Fruit fly (Drosophila melanogaster): ENCODE data around the gene CG14391.
A peak's percentile ranks its signal among the peaks of the same experiment; 100 is the strongest.

The CG14391 gene

DNA sequence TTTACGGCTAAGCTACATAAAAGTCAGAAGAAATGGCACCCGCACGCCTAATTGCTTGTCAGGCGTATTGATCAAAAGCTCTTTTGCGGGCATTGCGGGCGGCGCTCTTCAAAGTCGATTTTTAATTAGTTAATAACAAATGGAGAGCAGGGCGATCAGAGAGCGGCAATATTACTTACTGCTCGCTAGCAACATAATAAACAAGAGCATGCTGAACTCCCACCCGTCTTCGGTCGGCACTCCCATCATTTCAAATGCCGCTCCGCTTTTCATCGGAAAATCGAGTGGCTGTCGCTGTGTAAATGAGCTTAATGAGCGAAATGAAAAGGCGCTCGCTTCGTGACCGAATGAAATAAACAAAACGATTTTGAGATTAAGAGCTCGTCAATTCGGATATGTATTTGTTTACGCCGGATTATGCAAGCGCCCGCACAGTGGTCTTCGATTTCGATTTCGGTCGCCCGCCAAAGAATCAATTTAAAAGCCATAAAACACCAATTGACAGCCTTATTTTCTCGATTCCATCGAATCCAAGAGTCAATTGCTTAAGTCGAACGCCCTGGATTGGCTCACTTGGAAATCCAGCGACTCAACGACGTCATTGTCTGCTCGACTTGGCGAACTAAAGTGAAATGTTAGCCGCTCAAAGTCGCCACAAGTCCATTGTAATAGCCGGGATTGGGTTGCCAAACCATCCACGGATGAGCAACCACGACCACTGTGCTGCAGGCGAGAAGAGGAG lies 41.0 kb downstream of the CG14391 start (continued):
- peak; percentile 89 for TF ChIP-seq CG7839 (tag; optimal IDR thresholded peaks at IDR 0.05)
- peak; percentile 82 for TF ChIP-seq CG4820 (GFP tag; optimal IDR thresholded peaks at IDR 0.05)
- TF ChIP-seq aop (GFP tag; IDR thresholded peaks at IDR 0.05): no peak
- TF ChIP-seq CG33557 (GFP tag; optimal IDR thresholded peaks at IDR 0.05): no peak
- peak; percentile 83 for TF ChIP-seq Rfx (GFP tag; IDR thresholded peaks at IDR 0.05)
- peak; percentile 82 for TF ChIP-seq CG11456 (GFP tag; IDR thresholded peaks at IDR 0.05)
- no peak for TF ChIP-seq inv (GFP tag; IDR thresholded peaks at IDR 0.05; ENCODE audit: partially characterized antibody)
- TF ChIP-seq CG4360 (GFP tag; IDR thresholded peaks at IDR 0.05): no peak
- TF ChIP-seq z (GFP tag; IDR thresholded peaks at IDR 0.05): peak; percentile 84
- TF ChIP-seq Jarid2 (GFP tag; optimal IDR thresholded peaks at IDR 0.05): peak; percentile 32
- peak; percentile 34 for TF ChIP-seq exex (tag; optimal IDR thresholded peaks at IDR 0.05)
- TF ChIP-seq gsb (GFP tag; IDR thresholded peaks at IDR 0.05): peak; percentile 70
- TF ChIP-seq tup (GFP tag; optimal IDR thresholded peaks at IDR 0.05): peak; percentile 45
- TF ChIP-seq Ada2b (GFP tag; IDR thresholded peaks at IDR 0.05): peak; percentile 77
- TF ChIP-seq Dp (GFP tag; optimal IDR thresholded peaks at IDR 0.05): no peak
- no peak for TF ChIP-seq grn (GFP tag; optimal IDR thresholded peaks at IDR 0.05)
- TF ChIP-seq ATbp (GFP tag; optimal IDR thresholded peaks at IDR 0.05): peak; percentile 86
- peak; percentile 26 for TF ChIP-seq schlank (tag; optimal IDR thresholded peaks at IDR 0.05)
- TF ChIP-seq CG17359 (tag; optimal IDR thresholded peaks at IDR 0.05): peak; percentile 83
- peak; percentile 88 for TF ChIP-seq ind (GFP tag; optimal IDR thresholded peaks at IDR 0.05)
- peak; percentile 51; the same call in 1 of the 2 replicates for TF ChIP-seq CG10321 (GFP tag; IDR thresholded peaks at IDR 0.05)
- TF ChIP-seq CG13296 (GFP tag; optimal IDR thresholded peaks at IDR 0.05): peak; percentile 66
- peak; percentile 44 for TF ChIP-seq CG4854 (GFP tag; optimal IDR thresholded peaks at IDR 0.05)
- TF ChIP-seq CG1233 (GFP tag; optimal IDR thresholded peaks at IDR 0.05): peak; percentile 63
- TF ChIP-seq CG32772 (GFP tag; IDR thresholded peaks at IDR 0.05): peak; percentile 63
- TF ChIP-seq org-1 (GFP tag; optimal IDR thresholded peaks at IDR 0.05): peak; percentile 88
- no peak for TF ChIP-seq insv (GFP tag; optimal IDR thresholded peaks at IDR 0.05)
- TF ChIP-seq mam (GFP tag; optimal IDR thresholded peaks at IDR 0.05): peak; percentile 80
- TF ChIP-seq Atf6 (GFP tag; IDR thresholded peaks at IDR 0.05): peak; percentile 87; the same call in 1 of the 2 replicates
- TF ChIP-seq lov (optimal IDR thresholded peaks at IDR 0.05): no peak
- TF ChIP-seq lov (GFP tag; IDR thresholded peaks at IDR 0.05): 0 out of 3 replicates have a peak, but pooled peaks have one; percentile 17
- TF ChIP-seq CG2712 (tag; optimal IDR thresholded peaks at IDR 0.05): peak; percentile 81
- peak; percentile 76 for TF ChIP-seq ranshi (GFP tag; IDR thresholded peaks at IDR 0.05)
- TF ChIP-seq fd96Cb (tag; optimal IDR thresholded peaks at IDR 0.05): peak; percentile 84
- TF ChIP-seq CG16863 (GFP tag; optimal IDR thresholded peaks at IDR 0.05): peak; percentile 84
- TF ChIP-seq bigmax (GFP tag; optimal IDR thresholded peaks at IDR 0.05): no peak
- TF ChIP-seq CG12391 (tag; optimal IDR thresholded peaks at IDR 0.05): peak; percentile 77
- TF ChIP-seq sob (GFP tag; IDR thresholded peaks at IDR 0.05): peak; percentile 66; the same call in 1 of the 2 replicates
- TF ChIP-seq CG15514 (GFP tag; optimal IDR thresholded peaks at IDR 0.05): peak; percentile 18
- TF ChIP-seq CG8924 (tag; optimal IDR thresholded peaks at IDR 0.05): peak; percentile 79
- TF ChIP-seq CG5245 (GFP tag; optimal IDR thresholded peaks at IDR 0.05): peak; percentile 58
- TF ChIP-seq CG18476 (GFP tag; optimal IDR thresholded peaks at IDR 0.05): peak; percentile 32
- TF ChIP-seq CG1603 (tag; optimal IDR thresholded peaks at IDR 0.05): peak; percentile 84
- TF ChIP-seq cad (GFP tag; optimal IDR thresholded peaks at IDR 0.05): no peak
- no peak for TF ChIP-seq HLHmδ (GFP tag; optimal IDR thresholded peaks at IDR 0.05)
- TF ChIP-seq pita (GFP tag; optimal IDR thresholded peaks at IDR 0.05): no peak
- peak; percentile 72 for TF ChIP-seq CG4404 (GFP tag; IDR thresholded peaks at IDR 0.05)
- no peak for TF ChIP-seq Spps (tag; optimal IDR thresholded peaks at IDR 0.05)
- peak; percentile 65 for TF ChIP-seq Dek (tag; optimal IDR thresholded peaks at IDR 0.05)
